Worm (Caenorhabditis elegans) whole organism, L4/young adult: ENCODE data around the gene dyn-1.

Source experiments
- W03F9.2 ChIP-seq: fragments of 150-350 bp; optimal IDR thresholded peaks from 2 replicates; lab custom pipeline; 2014; ENCODE audit warnings: missing biosample characterization, missing genetic modification characterization
- dao-5 ChIP-seq: sonication (generic microtip); optimal IDR thresholded peaks from 2 replicates; lab custom pipeline; 2016; ENCODE audit warnings: missing genotype, missing genetic modification characterization, moderate library complexity, missing compliant biosample characterization
- him-1 ChIP-seq: sonication (generic microtip); optimal IDR thresholded peaks from 2 replicates; lab custom pipeline; 2016; ENCODE audit warnings: missing genotype, missing genetic modification reagents, missing genetic modification characterization, missing compliant biosample characterization

DNA sequence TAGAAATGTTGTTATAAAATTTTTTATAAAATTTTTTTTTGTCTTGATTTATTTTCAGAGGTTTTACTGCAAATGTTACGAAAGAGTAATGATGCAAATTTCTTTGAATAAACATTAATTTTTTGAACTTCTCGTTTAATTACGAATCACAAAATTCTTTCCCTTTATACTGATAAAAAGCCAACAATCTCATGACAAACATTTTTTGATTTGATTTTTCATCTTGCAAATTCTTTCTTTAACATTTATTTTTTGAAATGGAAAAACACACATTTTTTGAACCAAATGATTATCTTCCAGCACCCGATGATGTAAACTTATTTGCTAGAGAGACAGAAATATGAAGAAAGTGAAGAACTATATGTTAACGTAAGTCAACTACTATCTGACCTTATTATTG is 51.5 kb downstream of the dyn-1 start, which contains the start of gene K09E9.1:
- TF ChIP-seq him-1 (no peak), dao-5 (no peak), W03F9.2 (tag; lab: Kevin White, UChicago) (no peak)
